Worm (Caenorhabditis elegans): ENCODE measurements around the gene mrpl-41.

The mrpl-41 gene

ce11 chrII:321183-321582, 32.4 kb downstream of the mrpl-41 start:
- TF ChIP-seq unc-120 (tag; optimal IDR thresholded peaks at IDR 0.05; ENCODE audit: poor library complexity, severe bottlenecking) (no peak), snpc-4 (tag; optimal IDR thresholded peaks at IDR 0.05) (no peak), drap-1 (GFP tag; optimal IDR thresholded peaks at IDR 0.05) (no peak), M03D4.4 (tag; optimal IDR thresholded peaks at IDR 0.05) (no peak), nhr-76 (tag; optimal IDR thresholded peaks at IDR 0.05) (no peak), elt-3 (tag; optimal IDR thresholded peaks at IDR 0.05) (no peak), nhr-28 (tag; optimal IDR thresholded peaks at IDR 0.05) (no peak), ztf-11 (tag; optimal IDR thresholded peaks at IDR 0.05) (no peak), lin-13 (tag; optimal IDR thresholded peaks at IDR 0.05) (no peak), ces-1 (GFP tag; optimal IDR thresholded peaks at IDR 0.05) (no peak), nhr-2 (tag; optimal IDR thresholded peaks at IDR 0.05) (no peak), flh-1 (GFP tag; optimal IDR thresholded peaks at IDR 0.05) (no peak), pha-4 (tag; optimal IDR thresholded peaks at IDR 0.05) (no peak), bed-3 (GFP tag; optimal IDR thresholded peaks at IDR 0.05) (no peak), unc-62 (GFP tag; optimal IDR thresholded peaks at IDR 0.05) (no peak), lsy-2 (tag; optimal IDR thresholded peaks at IDR 0.05) (no peak), mls-2 (tag; optimal IDR thresholded peaks at IDR 0.05) (no peak), ceh-39 (tag; optimal IDR thresholded peaks at IDR 0.05) (no peak)

- peak; percentile 1 for TF ChIP-seq mep-1 (tag; optimal IDR thresholded peaks at IDR 0.05)
- peak; percentile 15 for TF ChIP-seq sptf-1 (tag; optimal IDR thresholded peaks at IDR 0.05)
- TF ChIP-seq elt-1 (tag; optimal IDR thresholded peaks at IDR 0.05; ENCODE audit: borderline replicate concordance, insufficient read depth): no peak
- peak; percentile 26 for TF ChIP-seq hlh-1 (tag; optimal IDR thresholded peaks at IDR 0.05)
- no peak for TF ChIP-seq elt-3 (tag; optimal IDR thresholded peaks at IDR 0.05)
Measured at ce11 chrII:323048-323776, 34.5 kb downstream of the mrpl-41 start, which contains the start of gene K01A2.10. K01A2.10 (minus strand) TSS chrII:323098.

- TF ChIP-seq hlh-1 (tag; optimal IDR thresholded peaks at IDR 0.05): no peak
- TF ChIP-seq mab-5 (tag; optimal IDR thresholded peaks at IDR 0.05): no peak
- TF ChIP-seq blmp-1 (tag; optimal IDR thresholded peaks at IDR 0.05): no peak
- no peak for TF ChIP-seq lin-32 (GFP tag; optimal IDR thresholded peaks at IDR 0.05)
- no peak for TF ChIP-seq pha-4 (tag; optimal IDR thresholded peaks at IDR 0.05)
- no peak for TF ChIP-seq nhr-28 (tag; optimal IDR thresholded peaks at IDR 0.05)
- no peak for TF ChIP-seq lin-13 (tag; optimal IDR thresholded peaks at IDR 0.05)
- no peak for TF ChIP-seq unc-120 (tag; optimal IDR thresholded peaks at IDR 0.05; ENCODE audit: poor library complexity, severe bottlenecking)
Measured at ce11 chrII:325639-326350, 37.1 kb downstream of the mrpl-41 start, which contains the start of gene sgcb-1. sgcb-1 (plus strand) TSS chrII:326300.

- TF ChIP-seq ceh-39 (tag; optimal IDR thresholded peaks at IDR 0.05) (no peak), cnd-1 (tag; optimal IDR thresholded peaks at IDR 0.05) (no peak), nhr-237 (tag; optimal IDR thresholded peaks at IDR 0.05) (no peak), bed-3 (GFP tag; optimal IDR thresholded peaks at IDR 0.05) (no peak), ces-1 (GFP tag; optimal IDR thresholded peaks at IDR 0.05) (no peak), mab-5 (tag; optimal IDR thresholded peaks at IDR 0.05) (no peak), elt-1 (tag; optimal IDR thresholded peaks at IDR 0.05; ENCODE audit: borderline replicate concordance, insufficient read depth) (no peak)
Measured at ce11 chrII:332419-332818, 43.7 kb downstream of the mrpl-41 start, which contains the start of gene cbn-1. cbn-1 (minus strand) TSS chrII:332519.

ce11 chrII:333853-334449, 45.2 kb downstream of the mrpl-41 start:
- TF ChIP-seq sem-2 (GFP tag; optimal IDR thresholded peaks at IDR 0.05): no peak
- TF ChIP-seq blmp-1 (tag; optimal IDR thresholded peaks at IDR 0.05): peak; percentile 90
- TF ChIP-seq mep-1 (tag; optimal IDR thresholded peaks at IDR 0.05): no peak

Data from whole organism, mixed stage, embryonic.